Worm (Caenorhabditis elegans) whole organism, young adult: ENCODE results near the gene K10G9.2.
A peak's percentile ranks its signal among the peaks of the same experiment; 100 is the strongest.

ENCODE experiments used
- B0019.2 ChIP-seq: fragments of 200-800 bp; sonication (Bioruptor generic); conservative IDR thresholded peaks from 2 replicates; pipeline ENCODE4 v1.3.6; 2022; ENCODE audit warnings: missing genetic modification reagents, missing genetic modification characterization, missing compliant biosample characterization
- B0261.1 ChIP-seq: sonication (generic microtip); optimal IDR thresholded peaks from 2 replicates; lab custom pipeline; 2016; ENCODE audit warnings: mild to moderate bottlenecking, missing genetic modification characterization, moderate library complexity, missing compliant biosample characterization
- F57A8.1 ChIP-seq: fragments of 200-800 bp; sonication (Bioruptor generic); optimal IDR thresholded peaks from 2 replicates; lab custom pipeline; 2018; ENCODE audit warnings: mild to moderate bottlenecking, missing genetic modification characterization, moderate library complexity, missing compliant biosample characterization
- K11D2.4 ChIP-seq: fragments of 200-800 bp; sonication (Bioruptor generic); IDR thresholded peaks from 2 replicates; pipeline ENCODE4 v1.3.6; 2022; ENCODE audit warnings: missing genetic modification reagents, missing genetic modification characterization, missing compliant biosample characterization
- K12H6.12 ChIP-seq: fragments of 200-800 bp; sonication (Bioruptor generic); optimal IDR thresholded peaks from 2 replicates; lab custom pipeline; 2018; ENCODE audit warnings: mild to moderate bottlenecking, missing genetic modification characterization, missing compliant biosample characterization
- Y67H2A.10 ChIP-seq: fragments of 200-800 bp; sonication (Bioruptor generic); conservative IDR thresholded peaks from 2 replicates; pipeline ENCODE4 v1.3.6; 2022; ENCODE audit warnings: missing genetic modification reagents, missing genetic modification characterization, missing compliant biosample characterization
- Y79H2A.3 ChIP-seq: fragments of 200-800 bp; sonication (Bioruptor generic); conservative IDR thresholded peaks from 2 replicates; pipeline ENCODE4 v1.3.6; 2022; ENCODE audit warnings: missing genetic modification reagents, missing genetic modification characterization, missing compliant biosample characterization
- Y95B8A.8 ChIP-seq: fragments of 200-800 bp; sonication (Bioruptor generic); IDR thresholded peaks from 2 replicates; pipeline ENCODE4 v1.3.6; 2022; ENCODE audit warnings: missing genetic modification reagents, missing genetic modification characterization, missing compliant biosample characterization
- ZK185.1 ChIP-seq: sonication (generic microtip); optimal IDR thresholded peaks from 2 replicates; lab custom pipeline; 2016; ENCODE audit warnings: mild to moderate bottlenecking, missing genetic modification characterization, missing compliant biosample characterization; ENCODE audit not compliant: poor library complexity, severe bottlenecking
- akir-1 ChIP-seq: fragments of 200-800 bp; sonication (Bioruptor generic); optimal IDR thresholded peaks from 2 replicates; lab custom pipeline; 2018; ENCODE audit warnings: mild to moderate bottlenecking, missing genetic modification characterization, moderate library complexity, missing compliant biosample characterization
- bed-2 ChIP-seq: fragments of 200-800 bp; sonication (Bioruptor generic); IDR thresholded peaks from 2 replicates; pipeline ENCODE4 v1.3.6; 2022; ENCODE audit warnings: missing genetic modification reagents, missing genetic modification characterization, missing compliant biosample characterization
- ccch-3 ChIP-seq: fragments of 200-800 bp; sonication (Bioruptor generic); optimal IDR thresholded peaks from 2 replicates; lab custom pipeline; 2018; ENCODE audit warnings: mild to moderate bottlenecking, missing genetic modification characterization, missing compliant biosample characterization
- cebp-1 ChIP-seq, 2 experiments: fragments of 200-800 bp in 1 of 2; sonication (Bioruptor generic) in 1 of 2; sonication (generic microtip) in 1 of 2; IDR thresholded peaks in 1 of 2; optimal IDR thresholded peaks in 1 of 2; 2 replicates each; pipeline versions ENCODE4 v1.3.6 to Lab custom; 2017 to 2022; ENCODE audit warnings: missing compliant biosample characterization in 2 of 2, missing genetic modification characterization in 2 of 2, mild to moderate bottlenecking in 1 of 2, missing genetic modification reagents in 1 of 2, moderate library complexity in 1 of 2
- ceh-58 ChIP-seq: fragments of 200-800 bp; sonication (Bioruptor generic); IDR thresholded peaks from 2 replicates; pipeline ENCODE4 v1.3.6; 2022; ENCODE audit warnings: missing genetic modification characterization, missing compliant biosample characterization
- ceh-91 ChIP-seq: fragments of 200-800 bp; sonication (Bioruptor generic); IDR thresholded peaks from 2 replicates; pipeline ENCODE4 v1.3.6; 2022; ENCODE audit warnings: missing genetic modification reagents, missing genetic modification characterization, missing compliant biosample characterization
- chd-7 ChIP-seq: sonication (generic microtip); optimal IDR thresholded peaks from 2 replicates; lab custom pipeline; 2016; ENCODE audit warnings: mild to moderate bottlenecking, missing genetic modification characterization, moderate library complexity, missing compliant biosample characterization
- dpl-1 ChIP-seq: fragments of 150-350 bp; optimal IDR thresholded peaks from 2 replicates; lab custom pipeline; 2014; ENCODE audit warnings: missing biosample characterization, missing genetic modification reagents, missing genetic modification characterization
- efl-1 ChIP-seq: fragments of 150-350 bp; optimal IDR thresholded peaks from 2 replicates; lab custom pipeline; 2014; ENCODE audit warnings: missing biosample characterization, missing genetic modification reagents, missing genetic modification characterization
- egl-44 ChIP-seq: fragments of 200-800 bp; sonication (Bioruptor generic); IDR thresholded peaks from 2 replicates; pipeline ENCODE4 v1.3.6; 2022; ENCODE audit warnings: missing genetic modification reagents, missing genetic modification characterization, missing compliant biosample characterization
- egrh-3 ChIP-seq: fragments of 200-800 bp; sonication (Bioruptor generic); IDR thresholded peaks from 2 replicates; pipeline ENCODE4 v1.3.6; 2022; ENCODE audit warnings: missing genetic modification reagents, missing genetic modification characterization, missing compliant biosample characterization
- ekl-4 ChIP-seq: fragments of 200-800 bp; sonication (Bioruptor generic); IDR thresholded peaks from 2 replicates; pipeline ENCODE4 v1.3.6; 2022; ENCODE audit warnings: missing genetic modification reagents, missing genetic modification characterization, missing compliant biosample characterization
- hmg-1.2 ChIP-seq: fragments of 200-800 bp; sonication (Bioruptor generic); IDR thresholded peaks from 2 replicates; pipeline ENCODE4 v1.3.6; 2022; ENCODE audit warnings: missing genetic modification reagents, missing genetic modification characterization, missing compliant biosample characterization
- lin-26 ChIP-seq: fragments of 200-800 bp; sonication (Bioruptor generic); IDR thresholded peaks from 2 replicates; pipeline ENCODE4 v1.3.6; 2022; ENCODE audit warnings: missing genetic modification reagents, missing genetic modification characterization, missing compliant biosample characterization
- lin-35 ChIP-seq, 3 experiments: fragments of 150-350 bp in 2 of 3; sonication (generic microtip) in 1 of 3; optimal IDR thresholded peaks; 2 replicates each; lab custom pipeline; 2014 to 2018; ENCODE audit warnings: missing biosample characterization in 3 of 3, missing genetic modification characterization in 3 of 3, missing genetic modification reagents in 3 of 3
- lin-40 ChIP-seq: sonication (generic microtip); optimal IDR thresholded peaks from 2 replicates; lab custom pipeline; 2016; ENCODE audit warnings: missing genetic modification characterization, mild to moderate bottlenecking, missing compliant biosample characterization, missing genotype, missing genetic modification reagents
- lin-54 ChIP-seq: fragments of 200-800 bp; sonication (Bioruptor generic); optimal IDR thresholded peaks from 2 replicates; lab custom pipeline; 2018; ENCODE audit warnings: mild to moderate bottlenecking, missing genetic modification characterization, missing compliant biosample characterization
- lir-1 ChIP-seq: fragments of 200-800 bp; sonication (Bioruptor generic); conservative IDR thresholded peaks from 2 replicates; pipeline ENCODE4 v1.3.6; 2022; ENCODE audit warnings: missing genetic modification reagents, missing genetic modification characterization, missing compliant biosample characterization
- madf-6 ChIP-seq: fragments of 200-800 bp; sonication (Bioruptor generic); IDR thresholded peaks from 2 replicates; pipeline ENCODE4 v1.3.6; 2022; ENCODE audit warnings: missing genetic modification reagents, missing genetic modification characterization, missing compliant biosample characterization
- mes-4 ChIP-seq: sonication (generic microtip); optimal IDR thresholded peaks from 2 replicates; lab custom pipeline; 2016; ENCODE audit warnings: missing genotype, missing genetic modification characterization, missing compliant biosample characterization
- mxl-1 ChIP-seq: sonication (generic microtip); optimal IDR thresholded peaks from 2 replicates; lab custom pipeline; 2016; ENCODE audit warnings: missing genetic modification characterization, missing compliant biosample characterization
- nfyb-1 ChIP-seq: fragments of 200-800 bp; sonication (Bioruptor generic); IDR thresholded peaks from 2 replicates; pipeline ENCODE4 v1.3.6; 2022; ENCODE audit warnings: missing genetic modification reagents, missing genetic modification characterization, missing compliant biosample characterization
- nhr-80 ChIP-seq: sonication (generic microtip); optimal IDR thresholded peaks from 2 replicates; lab custom pipeline; 2016; ENCODE audit warnings: missing genetic modification characterization, missing compliant biosample characterization
- snpc-4 ChIP-seq, 5 experiments: fragments of 150-350 bp in 1 of 5; sonication (generic microtip) in 4 of 5; optimal IDR thresholded peaks; 2 replicates each; lab custom pipeline; 2014 to 2018; ENCODE audit warnings: missing genetic modification characterization in 5 of 5, missing biosample characterization in 3 of 5, antibody characterized with exemption in 2 of 5, mild to moderate bottlenecking in 2 of 5, missing compliant biosample characterization in 2 of 5, missing genotype in 2 of 5, moderate library complexity in 2 of 5, missing genetic modification reagents in 1 of 5
- somi-1 ChIP-seq: fragments of 200-800 bp; sonication (Bioruptor generic); optimal IDR thresholded peaks from 2 replicates; lab custom pipeline; 2018; ENCODE audit warnings: mild to moderate bottlenecking, missing genetic modification characterization, missing compliant biosample characterization
- sptf-2 ChIP-seq: fragments of 200-800 bp; sonication (Bioruptor generic); optimal IDR thresholded peaks from 2 replicates; lab custom pipeline; 2018; ENCODE audit warnings: mild to moderate bottlenecking, missing genetic modification characterization, missing compliant biosample characterization
- zfh-2 ChIP-seq: fragments of 200-800 bp; sonication (Bioruptor generic); conservative IDR thresholded peaks from 2 replicates; pipeline ENCODE4 v1.3.6; 2022; ENCODE audit warnings: missing genetic modification reagents, missing genetic modification characterization, missing compliant biosample characterization
- ztf-25 ChIP-seq: fragments of 200-800 bp; sonication (Bioruptor generic); IDR thresholded peaks from 2 replicates; pipeline ENCODE4 v1.3.6; 2022; ENCODE audit warnings: missing genetic modification reagents, missing genetic modification characterization, missing compliant biosample characterization
- ztf-26 ChIP-seq: sonication (generic microtip); optimal IDR thresholded peaks from 2 replicates; lab custom pipeline; 2017; ENCODE audit warnings: missing genetic modification characterization, missing compliant biosample characterization

K10G9.2 gene

DNA sequence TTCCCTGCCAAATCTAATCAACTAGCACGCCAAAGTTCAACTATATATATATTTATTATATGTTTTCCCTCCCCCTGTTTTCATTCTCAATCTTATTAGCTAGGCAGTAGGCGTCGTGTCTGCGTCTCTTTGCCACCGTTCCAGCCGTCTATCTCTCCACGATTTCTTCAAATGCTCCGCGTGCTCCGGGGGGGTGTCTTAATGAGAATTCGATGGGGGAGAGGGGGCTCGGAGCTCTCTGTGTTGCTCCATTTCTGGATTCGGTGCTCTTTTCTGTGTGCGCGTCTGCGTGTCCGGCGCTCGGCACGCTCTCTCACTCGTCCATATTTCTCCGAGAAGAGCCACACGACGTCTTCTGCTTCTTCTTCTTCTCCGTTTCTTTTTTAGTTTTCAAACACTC is 1.5 kb upstream of the K10G9.2 start (continued):
- no peak for TF ChIP-seq ceh-91 (GFP tag; lab: Robert Waterston, UW)
- no peak for TF ChIP-seq cebp-1 (GFP tag; IDR thresholded peaks at IDR 0.05; lab: Robert Waterston, UW)
- TF ChIP-seq cebp-1 (tag; optimal IDR thresholded peaks at IDR 0.05; lab: Kevin White, UChicago) = peak; percentile 64
- TF ChIP-seq egrh-3 (GFP tag; lab: Robert Waterston, UW) = peak; percentile 58; the same call in 1 of the 2 replicates
- TF ChIP-seq F57A8.1 = no peak
- no peak for TF ChIP-seq egl-44 (GFP tag; lab: Robert Waterston, UW)
- no peak for TF ChIP-seq mes-4 (tag; lab: Kevin White, UChicago)
- no peak for TF ChIP-seq chd-7 (tag; lab: Kevin White, UChicago)
- TF ChIP-seq ZK185.1 (tag; lab: Kevin White, UChicago) = no peak
- no peak for TF ChIP-seq nhr-80 (tag; lab: Kevin White, UChicago)
- TF ChIP-seq K12H6.12 = peak; percentile 85
- TF ChIP-seq dpl-1 (GFP tag; lab: Kevin White, UChicago) = no peak
- no peak for TF ChIP-seq efl-1 (GFP tag; lab: Kevin White, UChicago)
- no peak for TF ChIP-seq ccch-3
- no peak for TF ChIP-seq B0261.1 (tag; lab: Kevin White, UChicago)
- peak; percentile 49 for TF ChIP-seq hmg-1.2
- no peak for TF ChIP-seq sptf-2
- no peak for TF ChIP-seq ekl-4 (GFP tag; lab: Robert Waterston, UW)
- TF ChIP-seq zfh-2 (GFP tag; lab: Robert Waterston, UW) = peak; percentile 99
- no peak for TF ChIP-seq madf-6
- peak in 1 of 3 experiments; percentile 18 for TF ChIP-seq lin-35 (GFP tag; optimal IDR thresholded peaks at IDR 0.05; lab: Kevin White, UChicago)
- no peak for TF ChIP-seq bed-2 (GFP tag; lab: Robert Waterston, UW)
- TF ChIP-seq, all 124 proteins: peak for 14

DNA sequence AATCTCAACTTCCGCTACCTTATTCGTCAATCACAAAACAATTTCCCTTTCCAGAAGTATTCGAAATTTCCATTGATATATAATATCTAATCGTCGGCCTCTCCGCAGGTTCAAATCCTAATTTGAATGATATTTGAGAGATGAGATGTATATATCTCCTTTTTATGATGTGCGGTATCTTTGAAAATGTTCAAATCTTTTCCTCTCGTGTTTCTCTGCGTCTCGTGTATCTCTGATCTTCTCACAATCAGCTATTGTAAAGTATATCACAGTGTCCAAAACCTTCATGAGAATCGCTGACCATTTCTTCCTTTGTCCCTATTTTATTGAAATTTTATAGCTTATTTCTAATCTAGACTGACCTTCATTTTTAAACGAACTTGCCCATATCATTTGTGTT is 4.1 kb downstream of the K10G9.2 start:
- TF ChIP-seq ztf-25 (GFP tag; lab: Robert Waterston, UW) (no peak), lin-54 (GFP tag; lab: Kevin White, UChicago) (no peak), mxl-1 (tag; lab: Kevin White, UChicago) (no peak)

DNA sequence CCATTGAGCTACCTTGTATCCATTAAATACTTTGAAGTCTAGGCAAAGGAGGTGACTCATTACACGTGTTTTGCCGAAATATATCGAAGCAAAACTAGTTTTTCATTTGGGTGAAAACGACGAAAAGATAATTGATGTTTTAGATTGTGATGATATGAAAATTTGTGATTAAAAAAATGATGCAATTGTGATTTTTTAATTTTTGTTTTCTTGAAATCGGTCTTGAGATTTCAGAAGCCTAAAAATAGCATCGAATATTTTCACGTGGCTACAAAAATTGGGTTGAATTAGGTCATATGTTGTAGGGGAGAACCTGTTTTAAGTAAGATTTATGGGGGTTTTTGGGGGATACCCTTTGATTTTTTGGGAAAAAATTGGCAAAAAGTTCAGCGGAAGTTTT is 4.8 kb downstream of the K10G9.2 start:
- no peak for TF ChIP-seq K11D2.4 (GFP tag; lab: Robert Waterston, UW)
- no peak for TF ChIP-seq ceh-58 (GFP tag; lab: Robert Waterston, UW)
- no peak for TF ChIP-seq Y79H2A.3 (GFP tag; lab: Robert Waterston, UW)
- peak; percentile 57 for TF ChIP-seq somi-1 (GFP tag; lab: Kevin White, UChicago)
- TF ChIP-seq Y95B8A.8 (GFP tag; lab: Robert Waterston, UW) = no peak
- no peak for TF ChIP-seq F57A8.1
- TF ChIP-seq hmg-1.2 = no peak
- TF ChIP-seq nfyb-1 (GFP tag; lab: Robert Waterston, UW) = no peak
- TF ChIP-seq lin-54 (GFP tag; lab: Kevin White, UChicago) = no peak
- peak; percentile 24 for TF ChIP-seq ztf-26 (tag; lab: Kevin White, UChicago)
- TF ChIP-seq akir-1 (GFP tag; lab: Kevin White, UChicago) = no peak
- TF ChIP-seq lir-1 (GFP tag; lab: Robert Waterston, UW) = no peak
- TF ChIP-seq, all 124 proteins: peak for 2

DNA sequence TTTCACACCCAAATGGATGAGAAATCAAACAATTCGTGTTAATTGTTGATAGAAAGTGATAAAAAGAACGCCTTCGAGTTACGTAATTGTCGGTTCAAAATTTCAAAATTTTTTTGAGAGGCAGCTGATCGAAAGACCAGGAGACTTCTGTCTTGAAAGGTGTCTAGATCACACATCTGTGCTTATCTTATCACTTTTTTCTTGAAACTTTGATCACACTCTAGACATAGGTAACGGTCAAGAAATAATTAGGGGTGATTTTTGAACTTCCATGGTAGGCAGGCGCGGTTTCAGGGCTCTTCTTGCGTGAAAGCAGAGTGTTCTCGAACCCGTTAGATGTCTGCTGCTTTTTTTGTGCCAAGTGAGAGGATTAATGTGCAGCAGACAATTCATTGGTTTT is 7.6 kb downstream of the K10G9.2 start:
- TF ChIP-seq snpc-4 (GFP tag; optimal IDR thresholded peaks at IDR 0.05; lab: Kevin White, UChicago) (no peak), snpc-4 (tag; optimal IDR thresholded peaks at IDR 0.05; lab: Kevin White, UChicago) (peak in 1 of 4 experiments; percentile 23), sptf-2 (no peak), lin-26 (GFP tag; lab: Robert Waterston, UW) (0 out of 2 replicates have a peak, but pooled peaks have one; percentile 8), lin-40 (tag; lab: Kevin White, UChicago) (peak; percentile 3), B0019.2 (GFP tag; lab: Robert Waterston, UW) (no peak), Y67H2A.10 (GFP tag; lab: Robert Waterston, UW) (no peak)
